Worm (Caenorhabditis elegans) whole organism, L4/young adult: ENCODE data around the gene C50F7.5.

ENCODE experiments used
- W03F9.2 ChIP-seq: fragments of 150-350 bp; optimal IDR thresholded peaks from 2 replicates; lab custom pipeline; 2014; ENCODE audit warnings: missing biosample characterization, missing genetic modification characterization
- him-1 ChIP-seq: sonication (generic microtip); optimal IDR thresholded peaks from 2 replicates; lab custom pipeline; 2016; ENCODE audit warnings: missing genotype, missing genetic modification reagents, missing genetic modification characterization, missing compliant biosample characterization

ce11 chrIV:7770162-7770561 is 43.6 kb downstream of the C50F7.5 start, which contains the start of gene rdl-1:
- no peak for TF ChIP-seq W03F9.2 (tag; lab: Kevin White, UChicago)
- TF ChIP-seq him-1 (tag; lab: Kevin White, UChicago): no peak
